Fruit fly (Drosophila melanogaster): Measurements from ENCODE around the gene Nuf2.
A peak's percentile ranks its signal among the peaks of the same experiment; 100 is the strongest.

The Nuf2 gene

DNA sequence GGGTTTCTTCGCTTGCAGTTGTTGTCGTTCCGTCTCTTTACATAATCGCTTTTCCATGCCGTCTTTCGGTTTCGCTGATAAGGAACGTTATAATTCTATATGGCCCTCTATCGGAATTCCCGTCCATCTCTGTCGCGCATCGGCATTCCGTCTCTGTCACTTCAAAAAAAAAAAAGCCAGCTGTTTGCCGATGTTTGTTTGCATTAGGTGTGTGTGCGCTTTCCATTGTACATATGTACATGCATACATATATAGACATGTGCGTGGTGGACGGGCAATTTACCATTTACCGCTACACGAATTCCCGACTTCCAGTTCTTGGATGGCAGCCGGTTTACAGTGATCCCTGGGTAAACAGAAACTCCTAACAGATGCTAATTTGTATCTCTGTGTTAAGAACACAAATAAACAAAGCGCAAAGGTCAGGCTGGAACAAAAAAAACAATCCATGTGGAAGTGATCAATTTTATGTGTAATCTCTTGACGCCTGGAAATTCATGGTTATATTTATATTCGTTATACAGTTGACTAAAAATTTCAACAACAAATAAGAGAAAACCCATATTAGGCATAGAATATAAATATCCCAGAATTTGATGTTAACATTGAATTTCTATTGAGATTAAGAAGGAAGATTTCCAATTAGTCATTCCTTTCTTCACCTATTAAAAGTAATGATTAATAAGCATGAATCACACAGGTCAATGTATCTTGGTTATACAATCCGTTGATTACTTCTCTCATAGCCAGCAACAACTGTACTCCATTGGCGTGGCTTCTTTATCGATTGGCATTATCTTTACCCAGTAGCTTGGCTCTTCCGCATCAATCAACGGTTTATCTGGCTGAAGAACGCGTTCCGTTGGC is 22.4 kb downstream of the Nuf2 start (continued):
- TF ChIP-seq Lpt (GFP tag; optimal IDR thresholded peaks at IDR 0.05) (no peak), ro (GFP tag; IDR thresholded peaks at IDR 0.05) (no peak), Atf6 (GFP tag; IDR thresholded peaks at IDR 0.05) (no peak), CG3995 (GFP tag; optimal IDR thresholded peaks at IDR 0.05) (no peak), Mes4 (GFP tag; optimal IDR thresholded peaks at IDR 0.05) (peak; percentile 52), BtbVII (GFP tag; optimal IDR thresholded peaks at IDR 0.05) (no peak), CG11398 (GFP tag; optimal IDR thresholded peaks at IDR 0.05) (peak; percentile 37), bowl (GFP tag; IDR thresholded peaks at IDR 0.05) (no peak), pita (GFP tag; optimal IDR thresholded peaks at IDR 0.05) (no peak), Mad (GFP tag; optimal IDR thresholded peaks at IDR 0.05) (no peak), aop (GFP tag; IDR thresholded peaks at IDR 0.05) (no peak), ewg (GFP tag; optimal IDR thresholded peaks at IDR 0.05) (peak; percentile 23), CG1647 (GFP tag; optimal IDR thresholded peaks at IDR 0.05) (no peak), CG15073 (GFP tag; optimal IDR thresholded peaks at IDR 0.05) (no peak), CG8290 (GFP tag; optimal IDR thresholded peaks at IDR 0.05) (no peak), CG8290 (tag; optimal IDR thresholded peaks at IDR 0.05) (peak in 1 of 2 experiments; percentile 28), ATbp (GFP tag; optimal IDR thresholded peaks at IDR 0.05) (peak; percentile 80), Asciz (GFP tag; optimal IDR thresholded peaks at IDR 0.05) (no peak), CG4707 (GFP tag; optimal IDR thresholded peaks at IDR 0.05) (peak; percentile 59), CG8359 (GFP tag; optimal IDR thresholded peaks at IDR 0.05; ENCODE audit: borderline replicate concordance) (no peak), pb (GFP tag; optimal IDR thresholded peaks at IDR 0.05) (no peak), tll (GFP tag; optimal IDR thresholded peaks at IDR 0.05) (peak in 1 of 2 experiments; percentile 76), CG8924 (tag; optimal IDR thresholded peaks at IDR 0.05) (no peak), CG7271 (tag; optimal IDR thresholded peaks at IDR 0.05) (no peak), CG13894 (tag; optimal IDR thresholded peaks at IDR 0.05) (no peak), CG9817 (tag; optimal IDR thresholded peaks at IDR 0.05) (no peak), Hr39 (optimal IDR thresholded peaks at IDR 0.05) (no peak), ind (GFP tag; optimal IDR thresholded peaks at IDR 0.05) (peak; percentile 18), h (optimal IDR thresholded peaks at IDR 0.05) (no peak), ERR (GFP tag; optimal IDR thresholded peaks at IDR 0.05) (no peak), CG8388 (GFP tag; optimal IDR thresholded peaks at IDR 0.05) (no peak), CHES-1-like (GFP tag; optimal IDR thresholded peaks at IDR 0.05) (no peak), Poxn (GFP tag; IDR thresholded peaks at IDR 0.05) (no peak), PHDP (tag; optimal IDR thresholded peaks at IDR 0.05) (peak; percentile 15), CG7963 (GFP tag; IDR thresholded peaks at IDR 0.05; ENCODE audit: partially characterized antibody) (no peak), pho (GFP tag; optimal IDR thresholded peaks at IDR 0.05) (no peak), nerfin-2 (GFP tag; IDR thresholded peaks at IDR 0.05; ENCODE audit: partially characterized antibody) (no peak), CG3407 (GFP tag; optimal IDR thresholded peaks at IDR 0.05) (peak; percentile 61), CG12744 (GFP tag; optimal IDR thresholded peaks at IDR 0.05) (no peak), CG11695 (GFP tag; IDR thresholded peaks at IDR 0.05) (no peak), Fer3 (tag; optimal IDR thresholded peaks at IDR 0.05) (no peak), CG18619 (GFP tag; optimal IDR thresholded peaks at IDR 0.05) (no peak), tap (tag; optimal IDR thresholded peaks at IDR 0.05) (no peak), sob (GFP tag; IDR thresholded peaks at IDR 0.05) (peak; percentile 32; the same call in 1 of the 2 replicates), CG15696 (tag; optimal IDR thresholded peaks at IDR 0.05) (peak; percentile 69), CG2129 (GFP tag; IDR thresholded peaks at IDR 0.05; ENCODE audit: partially characterized antibody) (no peak), CG2202 (tag; optimal IDR thresholded peaks at IDR 0.05) (peak; percentile 69), CG16813 (GFP tag; IDR thresholded peaks at IDR 0.05; ENCODE audit: partially characterized antibody) (no peak), jumu (GFP tag; optimal IDR thresholded peaks at IDR 0.05) (no peak), emc (GFP tag; optimal IDR thresholded peaks at IDR 0.05) (no peak)

All from whole organism, embryonic.